Worm (Caenorhabditis elegans): ENCODE measurements around the gene C33A11.2.

DNA sequence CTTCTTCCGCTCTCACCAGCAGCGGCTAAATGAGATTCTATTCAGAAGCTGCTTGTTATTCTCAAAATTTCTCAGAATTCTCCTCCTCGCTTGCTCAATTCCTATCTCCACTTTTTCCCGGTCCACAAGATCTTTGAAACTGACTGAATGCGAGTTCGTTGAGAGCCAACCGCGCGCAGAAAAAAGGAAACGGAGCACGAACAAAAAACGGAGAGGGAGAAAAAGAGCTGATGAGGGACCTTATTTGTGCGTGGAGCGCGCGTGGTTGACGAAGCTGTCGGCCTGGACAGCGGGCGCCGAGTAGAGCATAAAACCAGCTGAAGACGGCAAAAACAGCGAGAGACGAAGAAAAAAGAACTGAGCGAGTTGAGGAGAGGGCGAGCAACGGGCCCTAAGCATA lies 23.7 kb upstream of the C33A11.2 start:
- TF ChIP-seq nhr-237 (tag; optimal IDR thresholded peaks at IDR 0.05) (no peak), nhr-11 (tag; optimal IDR thresholded peaks at IDR 0.05) (no peak), aly-2 (tag; optimal IDR thresholded peaks at IDR 0.05) (no peak), zag-1 (tag; optimal IDR thresholded peaks at IDR 0.05) (peak; percentile 52), elt-1 (tag; optimal IDR thresholded peaks at IDR 0.05) (no peak), nhr-129 (tag; optimal IDR thresholded peaks at IDR 0.05) (peak; percentile 31), elt-3 (tag; optimal IDR thresholded peaks at IDR 0.05) (no peak), skn-1 (tag; optimal IDR thresholded peaks at IDR 0.05) (no peak), egl-27 (tag; optimal IDR thresholded peaks at IDR 0.05) (no peak)

Measured in whole organism, L2 larva.